Fruit fly (Drosophila melanogaster): Measurements from ENCODE around the gene Boh2.

The Boh2 gene

dm6 chr2L:11207471-11207870 lies 28.6 kb downstream of the Boh2 start (continued):
- TF ChIP-seq grau (tag; optimal IDR thresholded peaks at IDR 0.05) (no peak), odd (GFP tag; optimal IDR thresholded peaks at IDR 0.05) (no peak), CG1529 (GFP tag; optimal IDR thresholded peaks at IDR 0.05) (peak; percentile 51), sug (tag; optimal IDR thresholded peaks at IDR 0.05) (no peak), Scr (GFP tag; IDR thresholded peaks at IDR 0.05; ENCODE audit: partially characterized antibody) (no peak), gcm (GFP tag; optimal IDR thresholded peaks at IDR 0.05) (peak; percentile 36), CG5180 (GFP tag; optimal IDR thresholded peaks at IDR 0.05) (peak; percentile 42), CG4820 (GFP tag; optimal IDR thresholded peaks at IDR 0.05) (no peak), emc (GFP tag; optimal IDR thresholded peaks at IDR 0.05) (no peak), Hr3 (GFP tag; optimal IDR thresholded peaks at IDR 0.05) (no peak), CG12071 (GFP tag; optimal IDR thresholded peaks at IDR 0.05) (no peak), gsb-n (tag; optimal IDR thresholded peaks at IDR 0.05) (no peak), C15 (GFP tag; IDR thresholded peaks at IDR 0.05) (no peak), B-H1 (GFP tag; IDR thresholded peaks at IDR 0.05) (no peak), CG30431 (GFP tag; optimal IDR thresholded peaks at IDR 0.05) (no peak), CG16815 (GFP tag; optimal IDR thresholded peaks at IDR 0.05) (no peak), jing (GFP tag; optimal IDR thresholded peaks at IDR 0.05) (no peak), CG1602 (GFP tag; optimal IDR thresholded peaks at IDR 0.05) (no peak), sob (GFP tag; IDR thresholded peaks at IDR 0.05) (no peak)

DNA sequence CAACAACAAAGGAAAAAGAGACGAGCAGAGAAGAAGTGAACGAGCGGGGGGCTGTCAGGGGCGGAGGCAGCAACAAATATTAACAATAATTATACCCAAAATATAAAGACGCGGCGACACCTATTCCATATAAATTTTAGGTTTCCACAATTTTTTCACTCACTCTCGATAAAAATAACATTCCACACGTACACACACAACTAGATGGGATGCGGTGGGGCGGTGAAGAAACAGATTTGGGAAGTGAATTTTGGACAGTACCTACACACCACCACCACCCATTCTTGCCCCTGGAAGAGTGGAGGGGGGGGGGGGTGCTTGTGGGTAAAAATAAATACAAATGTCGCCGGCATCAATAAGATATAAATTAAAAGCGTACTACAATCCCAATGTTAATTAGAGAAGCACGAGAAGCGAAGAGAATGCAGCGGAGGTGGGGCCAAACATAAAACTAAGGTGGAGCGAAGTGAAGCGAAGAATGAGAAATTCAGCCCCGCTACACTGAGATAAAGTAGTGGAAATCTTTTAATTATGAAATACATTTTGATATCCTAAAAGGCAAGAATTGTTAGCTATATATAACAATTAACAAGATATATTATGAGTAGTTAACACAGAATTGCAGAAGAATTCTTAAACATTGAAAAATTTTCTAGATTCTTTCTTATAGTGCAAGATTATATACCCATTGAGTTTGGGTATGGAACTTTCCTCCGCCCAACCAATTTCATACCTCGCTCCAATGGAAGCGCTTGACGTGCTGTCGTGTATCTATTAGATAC lies 29.9 kb downstream of the Boh2 start:
- TF ChIP-seq gsb (GFP tag; IDR thresholded peaks at IDR 0.05) (no peak), cwo (GFP tag; optimal IDR thresholded peaks at IDR 0.05) (no peak), sim (GFP tag; IDR thresholded peaks at IDR 0.05) (peak; percentile 85), CG18011 (GFP tag; optimal IDR thresholded peaks at IDR 0.05) (no peak), dm (GFP tag; optimal IDR thresholded peaks at IDR 0.05) (peak; percentile 10), CG33213 (GFP tag; optimal IDR thresholded peaks at IDR 0.05) (no peak), run (tag; optimal IDR thresholded peaks at IDR 0.05) (peak; percentile 58), E2f2 (GFP tag; IDR thresholded peaks at IDR 0.05) (peak; percentile 29; the same call in 1 of the 2 replicates), Ravus (GFP tag; IDR thresholded peaks at IDR 0.05) (no peak), Dip2 (GFP tag; IDR thresholded peaks at IDR 0.05) (no peak), CG18619 (GFP tag; optimal IDR thresholded peaks at IDR 0.05) (peak; percentile 27), CG17361 (GFP tag; IDR thresholded peaks at IDR 0.05) (peak; percentile 71), Aef1 (GFP tag; IDR thresholded peaks at IDR 0.05) (no peak), CoRest (tag; optimal IDR thresholded peaks at IDR 0.05) (peak; percentile 80), Spps (tag; optimal IDR thresholded peaks at IDR 0.05) (peak; percentile 50), ap (GFP tag; IDR thresholded peaks at IDR 0.05) (0 out of 2 replicates have a peak, but pooled peaks have one; percentile 25), CG2116 (GFP tag; optimal IDR thresholded peaks at IDR 0.05) (no peak), Hsf (GFP tag; optimal IDR thresholded peaks at IDR 0.05) (peak; percentile 55), corto (GFP tag; optimal IDR thresholded peaks at IDR 0.05) (no peak), al (GFP tag; IDR thresholded peaks at IDR 0.05) (no peak), trh (GFP tag; optimal IDR thresholded peaks at IDR 0.05) (no peak), vfl (GFP tag; optimal IDR thresholded peaks at IDR 0.05) (no peak), dmrt11E (tag; optimal IDR thresholded peaks at IDR 0.05) (peak; percentile 87), CG17612 (GFP tag; IDR thresholded peaks at IDR 0.05) (no peak), salm (tag; optimal IDR thresholded peaks at IDR 0.05) (peak; percentile 47), CG13775 (GFP tag; optimal IDR thresholded peaks at IDR 0.05) (peak; percentile 54), bcd (GFP tag; optimal IDR thresholded peaks at IDR 0.05) (peak; percentile 38), CG17802 (tag; optimal IDR thresholded peaks at IDR 0.05) (no peak), CG17568 (GFP tag; optimal IDR thresholded peaks at IDR 0.05) (no peak), CG15011 (GFP tag; optimal IDR thresholded peaks at IDR 0.05) (peak; percentile 10), CG6683 (GFP tag; optimal IDR thresholded peaks at IDR 0.05) (no peak)

Measured in whole organism, embryonic.